Fruit fly (Drosophila melanogaster): ENCODE results near the gene CG42523.

The CG42523 gene

dm6 chr2L:4810697-4811490, 48.2 kb downstream of the CG42523 start (continued):
- peak; percentile 37 for TF ChIP-seq CG2116 (GFP tag; optimal IDR thresholded peaks at IDR 0.05)
- no peak for TF ChIP-seq CG17568 (GFP tag; optimal IDR thresholded peaks at IDR 0.05)
- peak; percentile 8 for TF ChIP-seq nom (GFP tag; optimal IDR thresholded peaks at IDR 0.05)
- TF ChIP-seq wdn (GFP tag; IDR thresholded peaks at IDR 0.05) = no peak
- no peak for TF ChIP-seq run (tag; optimal IDR thresholded peaks at IDR 0.05)
- TF ChIP-seq danr (GFP tag; IDR thresholded peaks at IDR 0.05) = no peak
- peak; percentile 22 for TF ChIP-seq CG12219 (GFP tag; optimal IDR thresholded peaks at IDR 0.05)
- no peak for TF ChIP-seq B-H2 (GFP tag; optimal IDR thresholded peaks at IDR 0.05)
- TF ChIP-seq cad (GFP tag; optimal IDR thresholded peaks at IDR 0.05) = no peak
- peak; percentile 71 for TF ChIP-seq slbo (GFP tag; IDR thresholded peaks at IDR 0.05)
- no peak for TF ChIP-seq CG11085 (GFP tag; IDR thresholded peaks at IDR 0.05)
- TF ChIP-seq CG4424 (GFP tag; optimal IDR thresholded peaks at IDR 0.05) = peak; percentile 58
- peak; percentile 16 for TF ChIP-seq gsb-n (tag; optimal IDR thresholded peaks at IDR 0.05)
- TF ChIP-seq stc (GFP tag; IDR thresholded peaks at IDR 0.05) = no peak
- 0 out of 2 replicates have a peak, but pooled peaks have one; percentile 16 for TF ChIP-seq CG11247 (GFP tag; IDR thresholded peaks at IDR 0.05)
- no peak for TF ChIP-seq her (GFP tag; optimal IDR thresholded peaks at IDR 0.05)
- peak; percentile 72 for TF ChIP-seq dmrt99B (tag; optimal IDR thresholded peaks at IDR 0.05)
- no peak for TF ChIP-seq gfzf (GFP tag; optimal IDR thresholded peaks at IDR 0.05)
- TF ChIP-seq trh (GFP tag; optimal IDR thresholded peaks at IDR 0.05) = peak; percentile 17
- TF ChIP-seq CG10543 (GFP tag; optimal IDR thresholded peaks at IDR 0.05) = peak; percentile 53
- no peak for TF ChIP-seq ara (GFP tag; IDR thresholded peaks at IDR 0.05)
- TF ChIP-seq onecut (GFP tag; IDR thresholded peaks at IDR 0.05) = peak; percentile 19; the same call in 1 of the 2 replicates
- TF ChIP-seq H15 (GFP tag; IDR thresholded peaks at IDR 0.05) = no peak
- peak; percentile 59 for TF ChIP-seq fd96Cb (tag; optimal IDR thresholded peaks at IDR 0.05)
- peak; percentile 20 for TF ChIP-seq CG5180 (GFP tag; optimal IDR thresholded peaks at IDR 0.05)
- no peak for TF ChIP-seq CG13287 (GFP tag; IDR thresholded peaks at IDR 0.05; ENCODE audit: partially characterized antibody)
- no peak for TF ChIP-seq CG12236 (GFP tag; optimal IDR thresholded peaks at IDR 0.05)
- no peak for TF ChIP-seq zfh1 (GFP tag; IDR thresholded peaks at IDR 0.05)
- no peak for TF ChIP-seq CG6683 (GFP tag; optimal IDR thresholded peaks at IDR 0.05)
- TF ChIP-seq jing (GFP tag; optimal IDR thresholded peaks at IDR 0.05) = no peak
- TF ChIP-seq CG18619 (GFP tag; optimal IDR thresholded peaks at IDR 0.05) = peak; percentile 81
- TF ChIP-seq BEAF-32 (GFP tag; optimal IDR thresholded peaks at IDR 0.05) = no peak
- TF ChIP-seq Ada2b (GFP tag; IDR thresholded peaks at IDR 0.05) = peak; percentile 42; the same call in 1 of the 2 replicates
- TF ChIP-seq Fer1 (GFP tag; optimal IDR thresholded peaks at IDR 0.05) = peak; percentile 7
- TF ChIP-seq CG3163 (GFP tag; optimal IDR thresholded peaks at IDR 0.05) = no peak
- TF ChIP-seq CG12942 (GFP tag; optimal IDR thresholded peaks at IDR 0.05) = peak; percentile 40
- peak; percentile 61 for TF ChIP-seq CG3407 (GFP tag; optimal IDR thresholded peaks at IDR 0.05)
- TF ChIP-seq Xbp1 (GFP tag; optimal IDR thresholded peaks at IDR 0.05) = peak; percentile 62
- no peak for TF ChIP-seq ab (GFP tag; optimal IDR thresholded peaks at IDR 0.05)
- no peak for TF ChIP-seq ftz-f1 (GFP tag; optimal IDR thresholded peaks at IDR 0.05)
- no peak for TF ChIP-seq Kr (GFP tag; optimal IDR thresholded peaks at IDR 0.05)
- no peak for TF ChIP-seq Ravus (GFP tag; IDR thresholded peaks at IDR 0.05)
- TF ChIP-seq CG9215 (GFP tag; IDR thresholded peaks at IDR 0.05) = 0 out of 2 replicates have a peak, but pooled peaks have one; percentile 21
- no peak for TF ChIP-seq slp2 (GFP tag; optimal IDR thresholded peaks at IDR 0.05)
- TF ChIP-seq CoRest (tag; optimal IDR thresholded peaks at IDR 0.05) = peak; percentile 87
- TF ChIP-seq Fer2 (tag; optimal IDR thresholded peaks at IDR 0.05) = peak; percentile 47
- peak; percentile 64 for TF ChIP-seq CG15696 (tag; optimal IDR thresholded peaks at IDR 0.05)
- no peak for TF ChIP-seq CG4617 (GFP tag; optimal IDR thresholded peaks at IDR 0.05; ENCODE audit: borderline replicate concordance)
- TF ChIP-seq Chrac-16 (GFP tag; optimal IDR thresholded peaks at IDR 0.05) = peak; percentile 75

Measured in whole organism, embryonic.